Worm (Caenorhabditis elegans): Measurements from ENCODE around the gene C11H1.5.

ce11 chrX:14255973-14256372 lies 47.0 kb downstream of the C11H1.5 start, which contains the start of gene E02H4.7:
- TF ChIP-seq tbx-37 (GFP tag; conservative IDR thresholded peaks at IDR 0.05) (no peak), hmg-4 (GFP tag; optimal IDR thresholded peaks at IDR 0.05) (no peak), ceh-13 (GFP tag; optimal IDR thresholded peaks at IDR 0.05) (no peak), B0310.2 (tag; optimal IDR thresholded peaks at IDR 0.05) (no peak)

Data from whole organism, early embryonic.